Worm (Caenorhabditis elegans): ENCODE measurements around the gene srg-38.
"Not testable (repeated sequence)": the region's sequence is repeated elsewhere in the genome, so short reads cannot be mapped to it uniquely, and the experiment has no call there.

DNA sequence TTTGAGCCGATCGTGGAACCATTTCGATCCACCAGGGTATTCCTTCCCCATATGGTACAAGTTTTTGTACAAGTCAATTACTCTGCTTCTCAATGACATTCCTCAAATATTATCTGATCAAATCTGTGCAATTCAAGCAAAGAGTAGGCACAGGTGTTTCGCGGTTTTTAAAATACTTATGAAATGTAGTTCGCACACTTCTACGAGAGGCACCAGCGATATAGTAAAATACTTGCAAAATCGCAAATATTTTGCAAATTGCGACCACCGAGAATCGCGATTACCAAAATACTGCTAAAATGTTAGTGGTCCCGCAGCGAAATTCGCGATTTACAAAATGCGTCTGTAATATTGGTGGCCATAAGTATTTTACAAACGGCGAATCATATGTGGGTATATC, 45.8 kb downstream of the srg-38 start, which contains the start of gene Y42A5A.5:
- not testable (repeated sequence) for TF ChIP-seq nhr-11, nhr-76, mdl-1, nhr-77, ceh-82 (tag; optimal IDR thresholded peaks at IDR 0.05)
